Worm (Caenorhabditis elegans): ENCODE results near the gene F59B10.5.

F59B10.5 gene

ce11 chrII:10480043-10480442 lies 43.4 kb downstream of the F59B10.5 start:
- TF ChIP-seq ama-1 (optimal IDR thresholded peaks at IDR 0.05) (no peak), ceh-22 (tag; optimal IDR thresholded peaks at IDR 0.05) (no peak), ceh-18 (tag; optimal IDR thresholded peaks at IDR 0.05) (no peak), ceh-24 (tag; optimal IDR thresholded peaks at IDR 0.05) (no peak), hlh-30 (tag; optimal IDR thresholded peaks at IDR 0.05; ENCODE audit: insufficient read depth) (no peak), odd-2 (tag; optimal IDR thresholded peaks at IDR 0.05) (no peak), C08G9.2 (tag; optimal IDR thresholded peaks at IDR 0.05) (no peak), tbx-7 (tag; optimal IDR thresholded peaks at IDR 0.05) (no peak), ref-2 (tag; optimal IDR thresholded peaks at IDR 0.05) (no peak)

- no peak for TF ChIP-seq ceh-30 (tag; optimal IDR thresholded peaks at IDR 0.05)
- no peak for TF ChIP-seq ets-4 (tag; optimal IDR thresholded peaks at IDR 0.05)
- TF ChIP-seq lim-6 (tag; optimal IDR thresholded peaks at IDR 0.05) = no peak
- no peak for TF ChIP-seq hlh-6 (tag; optimal IDR thresholded peaks at IDR 0.05)
- TF ChIP-seq hlh-30 (tag; optimal IDR thresholded peaks at IDR 0.05; ENCODE audit: insufficient read depth) = no peak
- no peak for TF ChIP-seq F13H6.1 (tag; optimal IDR thresholded peaks at IDR 0.05)
- no peak for TF ChIP-seq fkh-10 (GFP tag; optimal IDR thresholded peaks at IDR 0.05)
- TF ChIP-seq T23F11.4 (GFP tag; optimal IDR thresholded peaks at IDR 0.05) = no peak
Measured at ce11 chrII:10479348-10479747, 44.1 kb downstream of the F59B10.5 start, which contains the start of gene clec-59. clec-59 (minus strand) TSS chrII:10479448.

DNA sequence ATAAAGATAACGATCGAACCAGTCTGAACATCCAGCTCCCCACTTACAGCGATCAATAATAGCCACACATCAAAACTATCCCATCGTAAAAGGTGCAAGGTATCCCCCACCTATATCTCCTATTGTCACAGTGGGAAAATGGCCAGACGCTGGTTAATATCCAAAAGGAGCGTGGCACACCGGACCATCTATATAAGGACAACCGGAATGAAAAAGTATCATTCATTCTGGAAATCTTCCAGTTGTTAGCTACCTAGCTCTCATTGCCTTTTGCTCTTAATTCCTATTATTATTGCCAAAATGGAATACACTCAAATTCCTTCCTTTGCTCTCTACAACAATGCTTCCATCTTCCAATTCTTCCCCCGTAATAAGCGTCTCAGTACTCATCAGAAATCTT lies 46.5 kb downstream of the F59B10.5 start, which contains the start of gene ZK666.4:
TSS of gene ZK666.4 (plus strand) at position 301 of the 400 bp plus-strand sequence.
- TF ChIP-seq eyg-1 (tag; optimal IDR thresholded peaks at IDR 0.05) (no peak), ceh-31 (tag; optimal IDR thresholded peaks at IDR 0.05) (no peak), ceh-2 (tag; optimal IDR thresholded peaks at IDR 0.05) (no peak), odd-2 (tag; optimal IDR thresholded peaks at IDR 0.05) (no peak), sox-2 (GFP tag; IDR thresholded peaks at IDR 0.05) (no peak), lin-11 (tag; optimal IDR thresholded peaks at IDR 0.05) (no peak), F13H6.1 (tag; optimal IDR thresholded peaks at IDR 0.05) (no peak), hlh-15 (tag; optimal IDR thresholded peaks at IDR 0.05) (no peak), pat-9 (tag; optimal IDR thresholded peaks at IDR 0.05) (no peak)

DNA sequence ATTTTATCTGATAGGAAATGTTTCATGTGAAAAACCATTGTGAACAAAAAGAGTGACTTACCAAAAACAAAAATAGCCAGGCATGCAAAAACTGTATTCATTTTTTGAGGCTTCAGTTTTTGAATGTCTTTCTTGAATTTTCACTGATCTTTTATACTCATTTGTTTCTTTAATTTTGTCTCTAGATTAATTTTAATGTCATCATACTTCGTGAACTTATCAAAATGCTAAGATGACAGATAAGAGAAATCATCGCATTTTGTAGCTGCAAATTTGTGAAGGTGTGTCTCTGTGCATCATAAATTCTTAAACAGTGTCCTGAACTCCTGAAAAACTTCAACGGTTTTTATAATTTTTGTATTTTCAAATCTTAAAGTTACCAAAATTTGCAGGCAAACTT lies 47.4 kb downstream of the F59B10.5 start, which contains the start of gene clec-58:
TSS of gene clec-58 (minus strand) at position 101 of the 400 bp plus-strand sequence.
- no peak for TF ChIP-seq nhr-232 (tag; optimal IDR thresholded peaks at IDR 0.05)
- no peak for TF ChIP-seq pha-4 (tag; optimal IDR thresholded peaks at IDR 0.05)
- no peak for TF ChIP-seq elt-2 (tag; optimal IDR thresholded peaks at IDR 0.05)
- TF ChIP-seq eyg-1 (tag; optimal IDR thresholded peaks at IDR 0.05) = no peak
- no peak for TF ChIP-seq ztf-16 (tag; optimal IDR thresholded peaks at IDR 0.05)
- TF ChIP-seq dve-1 (tag; optimal IDR thresholded peaks at IDR 0.05) = no peak
- TF ChIP-seq madf-2 (tag; optimal IDR thresholded peaks at IDR 0.05) = no peak
- no peak for TF ChIP-seq sox-4 (tag; optimal IDR thresholded peaks at IDR 0.05)
- no peak for TF ChIP-seq odd-2 (tag; optimal IDR thresholded peaks at IDR 0.05)
- TF ChIP-seq unc-86 (tag; optimal IDR thresholded peaks at IDR 0.05) = no peak
- TF ChIP-seq lim-6 (tag; optimal IDR thresholded peaks at IDR 0.05) = no peak
- TF ChIP-seq unc-42 (tag; optimal IDR thresholded peaks at IDR 0.05) = no peak
- no peak for TF ChIP-seq npax-4 (tag; optimal IDR thresholded peaks at IDR 0.05)
- TF ChIP-seq hlh-30 (tag; optimal IDR thresholded peaks at IDR 0.05; ENCODE audit: insufficient read depth) = no peak
- TF ChIP-seq fax-1 (tag; optimal IDR thresholded peaks at IDR 0.05) = no peak
- TF ChIP-seq ceh-19 (GFP tag; optimal IDR thresholded peaks at IDR 0.05) = no peak
- TF ChIP-seq pha-2 (tag; optimal IDR thresholded peaks at IDR 0.05) = no peak
- no peak for TF ChIP-seq nhr-11 (tag; optimal IDR thresholded peaks at IDR 0.05)

DNA sequence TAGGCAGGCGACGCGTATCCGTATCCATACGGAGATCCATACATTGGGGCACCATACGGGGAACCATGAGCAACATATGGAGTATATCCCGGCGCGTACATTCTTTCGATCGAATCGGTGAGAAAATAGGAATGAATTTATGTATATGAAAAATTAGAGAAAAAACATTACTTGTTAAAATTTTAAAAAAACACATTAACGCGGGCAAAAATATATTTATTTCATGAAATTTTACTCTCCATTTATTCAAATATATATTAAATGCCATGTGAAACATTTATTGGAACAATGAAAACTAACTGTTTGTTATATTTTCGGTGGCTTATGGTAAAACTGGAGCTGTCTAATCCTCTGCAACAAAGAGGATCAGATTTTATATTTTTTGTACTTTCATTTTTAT lies 51.7 kb downstream of the F59B10.5 start, which contains the start of gene ZK666.2:
TSS of gene ZK666.2 (minus strand) at position 101 of the 400 bp plus-strand sequence.
- no peak for TF ChIP-seq C08G9.2 (tag; optimal IDR thresholded peaks at IDR 0.05)
- TF ChIP-seq K02D7.2 (tag; optimal IDR thresholded peaks at IDR 0.05) = no peak
- no peak for TF ChIP-seq mec-3 (tag; optimal IDR thresholded peaks at IDR 0.05; ENCODE audit: borderline replicate concordance)
- no peak for TF ChIP-seq tbx-7 (tag; optimal IDR thresholded peaks at IDR 0.05)
- no peak for TF ChIP-seq pros-1 (tag; optimal IDR thresholded peaks at IDR 0.05)
- no peak for TF ChIP-seq ceh-2 (tag; optimal IDR thresholded peaks at IDR 0.05)
- TF ChIP-seq ref-2 (tag; optimal IDR thresholded peaks at IDR 0.05) = no peak
- TF ChIP-seq hlh-15 (tag; optimal IDR thresholded peaks at IDR 0.05) = no peak
- TF ChIP-seq fax-1 (tag; optimal IDR thresholded peaks at IDR 0.05) = no peak
- no peak for TF ChIP-seq rnt-1 (tag; optimal IDR thresholded peaks at IDR 0.05)
- TF ChIP-seq ttx-3 (tag; optimal IDR thresholded peaks at IDR 0.05) = no peak
- no peak for TF ChIP-seq elt-2 (tag; optimal IDR thresholded peaks at IDR 0.05)
- no peak for TF ChIP-seq ceh-24 (tag; optimal IDR thresholded peaks at IDR 0.05)
